Worm (Caenorhabditis elegans): ENCODE data around the gene C06A8.6.

DNA sequence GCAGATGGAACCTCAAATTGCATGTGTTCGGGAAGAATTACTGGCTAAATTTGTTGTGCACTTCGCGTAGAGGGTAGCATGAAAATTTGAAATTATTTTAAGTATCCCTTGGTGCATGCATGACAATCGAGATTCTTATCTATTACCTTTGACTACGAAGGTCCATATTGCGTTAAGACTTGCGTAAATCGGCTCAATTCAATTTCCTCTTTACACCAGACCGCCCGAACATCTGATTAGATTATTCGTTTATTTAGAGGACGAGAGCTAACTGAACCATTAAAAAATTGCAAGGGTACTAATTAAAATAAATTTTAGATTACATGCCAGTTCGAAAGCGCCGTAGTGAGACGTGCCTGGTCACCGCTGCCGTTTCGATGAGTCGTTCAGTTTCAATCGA is 45.3 kb downstream of the C06A8.6 start:
- no peak for TF ChIP-seq pqm-1 (tag; optimal IDR thresholded peaks at IDR 0.05)
- TF ChIP-seq ctbp-1 (GFP tag; IDR thresholded peaks at IDR 0.05) = no peak
- no peak for TF ChIP-seq lin-39 (tag; optimal IDR thresholded peaks at IDR 0.05)
- no peak for TF ChIP-seq nhr-77 (tag; optimal IDR thresholded peaks at IDR 0.05)
- no peak for TF ChIP-seq ceh-82 (tag; optimal IDR thresholded peaks at IDR 0.05)
- TF ChIP-seq unc-39 (tag; optimal IDR thresholded peaks at IDR 0.05) = no peak
- no peak for TF ChIP-seq tag-97 (GFP tag; IDR thresholded peaks at IDR 0.05)
- no peak for TF ChIP-seq T26A8.4 (GFP tag; IDR thresholded peaks at IDR 0.05)
- no peak for TF ChIP-seq nhr-25 (tag; optimal IDR thresholded peaks at IDR 0.05; ENCODE audit: borderline replicate concordance, insufficient read depth)
- no peak for TF ChIP-seq ceh-28 (tag; optimal IDR thresholded peaks at IDR 0.05)

Data from whole organism, L4 larva.